Fruit fly (Drosophila melanogaster): Measurements from ENCODE around the gene CG9917.

DNA sequence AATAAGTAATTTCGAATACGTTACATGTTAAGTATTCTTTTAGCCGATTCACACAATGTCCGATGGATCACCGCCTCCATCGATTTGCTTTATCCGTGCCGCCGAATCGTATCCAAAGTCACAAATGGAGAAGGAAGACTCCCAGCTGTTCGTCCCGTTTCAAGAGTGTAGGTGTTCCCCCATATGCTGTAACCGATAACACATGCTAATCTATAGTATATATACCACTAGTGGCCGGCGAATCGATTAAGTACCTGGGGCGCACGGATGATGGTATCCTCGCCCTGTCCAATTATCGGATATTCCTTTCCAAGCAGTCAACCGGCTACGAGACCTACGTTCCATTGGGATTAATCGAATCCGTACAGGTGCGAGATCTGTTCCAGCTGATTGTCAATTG is 25.4 kb downstream of the CG9917 start, which contains the start of gene ERp44:
- TF ChIP-seq usp (GFP tag; optimal IDR thresholded peaks at IDR 0.05) = no peak
- no peak for TF ChIP-seq psq (optimal IDR thresholded peaks at IDR 0.05)
- TF ChIP-seq pan (optimal IDR thresholded peaks at IDR 0.05) = no peak
- no peak for TF ChIP-seq Dll (optimal IDR thresholded peaks at IDR 0.05)
